Comparison of ENCODE assay signal across 3 worm cellular contexts in genomic region chrV:14790792-14791191, ce11.
TF ChIP-seq lines count a peak whose summit lies in the region.

No protein-coding gene starts in this region.

TF ChIP-seq in whole organism, L1 larva, 84 proteins besides CTCF, POLR2A, EP300 and RAD21:
- TF ChIP-seq nhr-85 (tag; lab: Kevin White, UChicago) (no peak), isw-1 (GFP tag; IDR thresholded peaks at IDR 0.05; lab: Robert Waterston, UW) (no peak), nhr-20 (tag; optimal IDR thresholded peaks at IDR 0.05; lab: Kevin White, UChicago) (no peak), nhr-76 (tag; optimal IDR thresholded peaks at IDR 0.05; lab: Kevin White, UChicago) (no peak), lin-14 (GFP tag; optimal IDR thresholded peaks at IDR 0.05; lab: Kevin White, UChicago) (peak; percentile 35), ztf-4 (tag; optimal IDR thresholded peaks at IDR 0.05; lab: Kevin White, UChicago) (no peak), ceh-88 (GFP tag; IDR thresholded peaks at IDR 0.05; lab: Robert Waterston, UW) (no peak), ceh-8 (GFP tag; optimal IDR thresholded peaks at IDR 0.05; lab: Kevin White, UChicago) (peak; percentile 3)
TF ChIP-seq in whole organism, L1 larva: peak in this region for 2.

TF ChIP-seq in whole organism, late embryonic, 69 proteins besides CTCF, POLR2A, EP300 and RAD21:
- TF ChIP-seq pax-1 (tag; optimal IDR thresholded peaks at IDR 0.05; lab: Kevin White, UChicago) (no peak), unc-55 (GFP tag; optimal IDR thresholded peaks at IDR 0.05; lab: Kevin White, UChicago) (peak; percentile 72), ceh-2 (tag; optimal IDR thresholded peaks at IDR 0.05; lab: Kevin White, UChicago) (no peak), ztf-16 (tag; optimal IDR thresholded peaks at IDR 0.05; lab: Kevin White, UChicago) (no peak), ceh-34 (tag; optimal IDR thresholded peaks at IDR 0.05; lab: Kevin White, UChicago) (peak; percentile 89)

TF ChIP-seq in whole organism, mixed stage, embryonic, 35 proteins besides CTCF, POLR2A, EP300 and RAD21:
- peak; percentile 75 for TF ChIP-seq ces-1 (GFP tag; optimal IDR thresholded peaks at IDR 0.05; lab: Kevin White, UChicago)
- TF ChIP-seq ham-2 (GFP tag; optimal IDR thresholded peaks at IDR 0.05; lab: Kevin White, UChicago) = no peak
- TF ChIP-seq unc-120 (tag; optimal IDR thresholded peaks at IDR 0.05; lab: Kevin White, UChicago; ENCODE audit: poor library complexity, severe bottlenecking) = peak; percentile 43
- peak; percentile 82 for TF ChIP-seq unc-62 (GFP tag; optimal IDR thresholded peaks at IDR 0.05; lab: Kevin White, UChicago)
TF ChIP-seq in whole organism, mixed stage, embryonic: peak in this region for 3.
